Worm (Caenorhabditis elegans) whole organism, young adult: Measurements from ENCODE around the gene acs-14.

Experiments
- B0035.1 ChIP-seq: sonication (generic microtip); optimal IDR thresholded peaks from 2 replicates; lab custom pipeline; 2016; ENCODE audit warnings: missing genetic modification characterization, mild to moderate bottlenecking, missing compliant biosample characterization, missing genotype, missing genetic modification reagents
- D2030.7 ChIP-seq: fragments of 200-800 bp; sonication (Bioruptor generic); IDR thresholded peaks from 2 replicates; pipeline ENCODE4 v1.3.6; 2022; ENCODE audit warnings: missing genetic modification reagents, missing genetic modification characterization, missing compliant biosample characterization
- F33H1.4 ChIP-seq: fragments of 200-800 bp; sonication (Bioruptor generic); IDR thresholded peaks from 2 replicates; pipeline ENCODE4 v1.3.6; 2022; ENCODE audit warnings: missing genetic modification reagents, missing genetic modification characterization, missing compliant biosample characterization
- F39B2.1 ChIP-seq: fragments of 200-800 bp; sonication (Bioruptor generic); IDR thresholded peaks from 2 replicates; pipeline ENCODE4 v1.3.6; 2022; ENCODE audit warnings: missing genetic modification reagents, missing genetic modification characterization, missing compliant biosample characterization
- T26A5.8 ChIP-seq: sonication (generic microtip); optimal IDR thresholded peaks from 2 replicates; lab custom pipeline; 2016; ENCODE audit warnings: missing genetic modification characterization, missing compliant biosample characterization
- Y56A3A.18 ChIP-seq: fragments of 200-800 bp; sonication (Bioruptor generic); IDR thresholded peaks from 2 replicates; pipeline ENCODE4 v1.3.6; 2022; ENCODE audit warnings: missing genetic modification reagents, missing genetic modification characterization, missing compliant biosample characterization
- Y79H2A.3 ChIP-seq: fragments of 200-800 bp; sonication (Bioruptor generic); conservative IDR thresholded peaks from 2 replicates; pipeline ENCODE4 v1.3.6; 2022; ENCODE audit warnings: missing genetic modification reagents, missing genetic modification characterization, missing compliant biosample characterization
- Y95B8A.8 ChIP-seq: fragments of 200-800 bp; sonication (Bioruptor generic); IDR thresholded peaks from 2 replicates; pipeline ENCODE4 v1.3.6; 2022; ENCODE audit warnings: missing genetic modification reagents, missing genetic modification characterization, missing compliant biosample characterization
- ama-1 ChIP-seq, 3 experiments: fragments of 150-350 bp in 1 of 3; sonication (generic microtip) in 2 of 3; optimal IDR thresholded peaks; 2 replicates each; lab custom pipeline; 2014 to 2018; ENCODE audit warnings: missing biosample characterization in 2 of 3, missing genetic modification characterization in 2 of 3, missing genetic modification reagents in 2 of 3
- aptf-2 ChIP-seq: fragments of 200-800 bp; sonication (Bioruptor generic); conservative IDR thresholded peaks from 2 replicates; pipeline ENCODE4 v1.3.6; 2022; ENCODE audit warnings: missing genetic modification reagents, missing genetic modification characterization, missing compliant biosample characterization
- aptf-3 ChIP-seq: fragments of 200-800 bp; sonication (Bioruptor generic); IDR thresholded peaks from 2 replicates; pipeline ENCODE4 v1.3.6; 2022; ENCODE audit warnings: missing genetic modification characterization, missing compliant biosample characterization
- cebp-1 ChIP-seq, 2 experiments: fragments of 200-800 bp in 1 of 2; sonication (Bioruptor generic) in 1 of 2; sonication (generic microtip) in 1 of 2; IDR thresholded peaks in 1 of 2; optimal IDR thresholded peaks in 1 of 2; 2 replicates each; pipeline versions ENCODE4 v1.3.6 to Lab custom; 2017 to 2022; ENCODE audit warnings: missing compliant biosample characterization in 2 of 2, missing genetic modification characterization in 2 of 2, mild to moderate bottlenecking in 1 of 2, missing genetic modification reagents in 1 of 2, moderate library complexity in 1 of 2
- cebp-2 ChIP-seq: fragments of 200-800 bp; sonication (Bioruptor generic); IDR thresholded peaks from 2 replicates; pipeline ENCODE4 v1.3.6; 2022; ENCODE audit warnings: missing genetic modification characterization, missing compliant biosample characterization
- ceh-58 ChIP-seq: fragments of 200-800 bp; sonication (Bioruptor generic); IDR thresholded peaks from 2 replicates; pipeline ENCODE4 v1.3.6; 2022; ENCODE audit warnings: missing genetic modification characterization, missing compliant biosample characterization
- ceh-79 ChIP-seq: sonication (generic microtip); optimal IDR thresholded peaks from 2 replicates; lab custom pipeline; 2017; ENCODE audit warnings: mild to moderate bottlenecking, missing genetic modification characterization, missing compliant biosample characterization
- dpl-1 ChIP-seq: fragments of 150-350 bp; optimal IDR thresholded peaks from 2 replicates; lab custom pipeline; 2014; ENCODE audit warnings: missing biosample characterization, missing genetic modification reagents, missing genetic modification characterization
- efl-1 ChIP-seq: fragments of 150-350 bp; optimal IDR thresholded peaks from 2 replicates; lab custom pipeline; 2014; ENCODE audit warnings: missing biosample characterization, missing genetic modification reagents, missing genetic modification characterization
- egl-18 ChIP-seq: fragments of 200-800 bp; sonication (Bioruptor generic); IDR thresholded peaks from 2 replicates; pipeline ENCODE4 v1.3.6; 2022; ENCODE audit warnings: missing genetic modification reagents, missing genetic modification characterization, missing compliant biosample characterization
- gei-17 ChIP-seq: fragments of 200-800 bp; sonication (Bioruptor generic); optimal IDR thresholded peaks from 2 replicates; lab custom pipeline; 2018; ENCODE audit warnings: mild to moderate bottlenecking, missing genetic modification characterization, missing compliant biosample characterization
- him-1 ChIP-seq: sonication (generic microtip); optimal IDR thresholded peaks from 2 replicates; lab custom pipeline; 2016; ENCODE audit warnings: missing genotype, missing genetic modification reagents, missing genetic modification characterization, missing compliant biosample characterization
- hlh-12 ChIP-seq: sonication (generic microtip); optimal IDR thresholded peaks from 2 replicates; lab custom pipeline; 2016; ENCODE audit warnings: missing genetic modification characterization, missing compliant biosample characterization
- hlh-26 ChIP-seq: fragments of 200-800 bp; sonication (Bioruptor generic); conservative IDR thresholded peaks from 2 replicates; pipeline ENCODE4 v1.3.6; 2022; ENCODE audit warnings: missing genetic modification reagents, missing genetic modification characterization, missing compliant biosample characterization
- hmg-20 ChIP-seq: fragments of 200-800 bp; sonication (Bioruptor generic); IDR thresholded peaks from 2 replicates; pipeline ENCODE4 v1.3.6; 2022; ENCODE audit warnings: missing genetic modification reagents, missing genetic modification characterization, missing compliant biosample characterization
- hrde-1 ChIP-seq: sonication (generic microtip); optimal IDR thresholded peaks from 2 replicates; lab custom pipeline; 2016; ENCODE audit warnings: missing genetic modification characterization, mild to moderate bottlenecking, missing compliant biosample characterization, moderate library complexity, missing genotype, missing genetic modification reagents, borderline replicate concordance
- let-526 ChIP-seq: fragments of 200-800 bp; sonication (Bioruptor generic); IDR thresholded peaks from 2 replicates; pipeline ENCODE4 v1.3.6; 2022; ENCODE audit warnings: missing genetic modification reagents, missing genetic modification characterization, missing compliant biosample characterization
- lin-35 ChIP-seq, 3 experiments: fragments of 150-350 bp in 2 of 3; sonication (generic microtip) in 1 of 3; optimal IDR thresholded peaks; 2 replicates each; lab custom pipeline; 2014 to 2018; ENCODE audit warnings: missing biosample characterization in 3 of 3, missing genetic modification characterization in 3 of 3, missing genetic modification reagents in 3 of 3
- madf-10 ChIP-seq: sonication (generic microtip); optimal IDR thresholded peaks from 2 replicates; lab custom pipeline; 2016; ENCODE audit warnings: mild to moderate bottlenecking, missing genetic modification characterization, missing compliant biosample characterization
- madf-3 ChIP-seq: fragments of 200-800 bp; sonication (Bioruptor generic); IDR thresholded peaks from 2 replicates; pipeline ENCODE4 v1.3.6; 2022; ENCODE audit warnings: missing genetic modification reagents, missing genetic modification characterization, missing compliant biosample characterization
- nfya-1 ChIP-seq: sonication (generic microtip); optimal IDR thresholded peaks from 2 replicates; lab custom pipeline; 2017; ENCODE audit warnings: antibody characterized with exemption, missing compliant biosample characterization, missing genetic modification characterization, borderline replicate concordance; ENCODE audit not compliant: insufficient read depth
- nfya-2 ChIP-seq: fragments of 200-800 bp; sonication (Bioruptor generic); IDR thresholded peaks from 2 replicates; pipeline ENCODE4 v1.3.6; 2022; ENCODE audit warnings: missing genetic modification reagents, missing genetic modification characterization, missing compliant biosample characterization
- nfyb-1 ChIP-seq: fragments of 200-800 bp; sonication (Bioruptor generic); IDR thresholded peaks from 2 replicates; pipeline ENCODE4 v1.3.6; 2022; ENCODE audit warnings: missing genetic modification reagents, missing genetic modification characterization, missing compliant biosample characterization
- nhr-120 ChIP-seq: fragments of 200-800 bp; sonication (Bioruptor generic); IDR thresholded peaks from 2 replicates; pipeline ENCODE4 v1.3.6; 2022; ENCODE audit warnings: missing genetic modification characterization, missing compliant biosample characterization
- nhr-80 ChIP-seq: sonication (generic microtip); optimal IDR thresholded peaks from 2 replicates; lab custom pipeline; 2016; ENCODE audit warnings: missing genetic modification characterization, missing compliant biosample characterization
- nhr-90 ChIP-seq: sonication (generic microtip); optimal IDR thresholded peaks from 2 replicates; lab custom pipeline; 2016; ENCODE audit warnings: missing genotype, mild to moderate bottlenecking, missing genetic modification characterization, missing compliant biosample characterization
- rec-8 ChIP-seq, 2 experiments: sonication (generic microtip); optimal IDR thresholded peaks; 2 replicates each; lab custom pipeline; 2016; ENCODE audit warnings: mild to moderate bottlenecking in 2 of 2, missing genetic modification characterization in 2 of 2, missing genetic modification reagents in 2 of 2, missing genotype in 2 of 2, missing biosample characterization in 1 of 2, missing compliant biosample characterization in 1 of 2, moderate library complexity in 1 of 2
- repo-1 ChIP-seq: sonication (generic microtip); optimal IDR thresholded peaks from 2 replicates; lab custom pipeline; 2017; ENCODE audit warnings: mild to moderate bottlenecking, missing genetic modification characterization, missing compliant biosample characterization
- snpc-1.1 ChIP-seq: sonication (generic microtip); optimal IDR thresholded peaks from 2 replicates; lab custom pipeline; 2017; ENCODE audit warnings: missing genetic modification characterization, mild to moderate bottlenecking, missing compliant biosample characterization, antibody characterized with exemption, moderate library complexity, missing genotype, missing genetic modification reagents; ENCODE audit not compliant: insufficient read depth
- snpc-1.3 ChIP-seq: sonication (generic microtip); optimal IDR thresholded peaks from 2 replicates; lab custom pipeline; 2017; ENCODE audit warnings: missing genetic modification characterization, mild to moderate bottlenecking, missing compliant biosample characterization, antibody characterized with exemption, moderate library complexity, missing genotype, missing genetic modification reagents; ENCODE audit not compliant: insufficient read depth
- snpc-3.4 ChIP-seq: sonication (generic microtip); optimal IDR thresholded peaks from 2 replicates; lab custom pipeline; 2017; ENCODE audit warnings: missing genetic modification characterization, mild to moderate bottlenecking, missing compliant biosample characterization, antibody characterized with exemption, moderate library complexity, missing genotype, missing genetic modification reagents
- snpc-4 ChIP-seq, 5 experiments: fragments of 150-350 bp in 1 of 5; sonication (generic microtip) in 4 of 5; optimal IDR thresholded peaks; 2 replicates each; lab custom pipeline; 2014 to 2018; ENCODE audit warnings: missing genetic modification characterization in 5 of 5, missing biosample characterization in 3 of 5, antibody characterized with exemption in 2 of 5, mild to moderate bottlenecking in 2 of 5, missing compliant biosample characterization in 2 of 5, missing genotype in 2 of 5, moderate library complexity in 2 of 5, missing genetic modification reagents in 1 of 5
- xnd-1 ChIP-seq: sonication (generic microtip); optimal IDR thresholded peaks from 2 replicates; lab custom pipeline; 2016; ENCODE audit warnings: missing genotype, missing genetic modification reagents, missing genetic modification characterization, missing compliant biosample characterization
- zim-3 ChIP-seq: sonication (generic microtip); optimal IDR thresholded peaks from 2 replicates; lab custom pipeline; 2017; ENCODE audit warnings: mild to moderate bottlenecking, missing genetic modification characterization, moderate library complexity, missing compliant biosample characterization
- ztf-22 ChIP-seq: fragments of 200-800 bp; sonication (Bioruptor generic); optimal IDR thresholded peaks from 2 replicates; lab custom pipeline; 2018; ENCODE audit warnings: mild to moderate bottlenecking, missing genetic modification characterization, moderate library complexity, missing compliant biosample characterization
- ztf-6 ChIP-seq: fragments of 200-800 bp; sonication (Bioruptor generic); IDR thresholded peaks from 2 replicates; pipeline ENCODE4 v1.3.6; 2022; ENCODE audit warnings: missing genetic modification reagents, missing genetic modification characterization, missing compliant biosample characterization

The acs-14 gene

DNA sequence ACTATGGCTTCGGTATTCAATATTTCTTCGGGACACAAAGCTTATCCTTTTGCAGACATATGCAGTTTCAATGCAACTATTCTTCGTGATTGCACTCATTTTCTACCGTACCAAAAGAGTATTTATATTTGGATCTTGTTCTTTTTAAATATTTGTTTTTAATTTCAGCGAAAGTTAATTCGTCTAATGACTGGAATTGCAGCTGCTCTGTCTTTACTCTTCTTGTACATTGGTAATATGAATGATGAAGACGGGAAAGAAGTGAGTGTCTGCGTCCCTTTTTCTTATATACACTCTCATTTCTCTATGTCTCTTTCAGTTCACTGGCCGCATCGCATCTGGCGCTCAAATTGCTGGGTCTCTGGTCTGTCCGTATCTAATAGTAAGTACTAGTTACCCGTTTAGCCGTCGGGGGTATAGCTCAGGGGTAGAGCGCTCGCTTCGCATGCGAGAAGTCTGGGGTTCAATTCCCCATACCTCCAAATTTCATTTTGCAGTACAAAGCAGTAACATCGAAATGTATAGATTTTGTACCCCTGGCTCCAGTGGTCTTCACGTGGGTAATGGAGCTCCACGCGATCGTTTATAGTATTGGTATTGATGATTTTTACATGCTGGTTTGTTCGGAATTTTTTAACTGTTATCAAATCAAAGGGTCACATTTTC, 4.6 kb upstream of the acs-14 start (continued):
- TF ChIP-seq him-1 (tag; lab: Kevin White, UChicago), result peak; percentile 88
- TF ChIP-seq aptf-3 (GFP tag; lab: Robert Waterston, UW), result 0 out of 2 replicates have a peak, but pooled peaks have one; percentile 77
- peak; percentile 72; the same call in 1 of the 2 replicates for TF ChIP-seq hmg-20 (GFP tag; lab: Robert Waterston, UW)
- TF ChIP-seq ceh-58 (GFP tag; lab: Robert Waterston, UW), result 0 out of 2 replicates have a peak, but pooled peaks have one; percentile 36
- peak; percentile 82 for TF ChIP-seq snpc-4 (GFP tag; optimal IDR thresholded peaks at IDR 0.05; lab: Kevin White, UChicago)
- TF ChIP-seq snpc-4 (tag; optimal IDR thresholded peaks at IDR 0.05; lab: Kevin White, UChicago), result peak; percentile 89 to 95 (median 92)
- no peak for TF ChIP-seq Y95B8A.8
- peak; percentile 74 for TF ChIP-seq repo-1 (tag; lab: Kevin White, UChicago)
- no peak for TF ChIP-seq aptf-2 (GFP tag; lab: Robert Waterston, UW)
- peak; percentile 74; the same call in 1 of the 2 replicates for TF ChIP-seq let-526 (GFP tag; lab: Robert Waterston, UW)
- peak; percentile 55 for TF ChIP-seq ceh-79 (tag; lab: Kevin White, UChicago)
- TF ChIP-seq nfya-2 (GFP tag; lab: Robert Waterston, UW), result no peak
- TF ChIP-seq cebp-1 (GFP tag; IDR thresholded peaks at IDR 0.05; lab: Robert Waterston, UW), result no peak
- TF ChIP-seq cebp-1 (tag; optimal IDR thresholded peaks at IDR 0.05; lab: Kevin White, UChicago), result no peak
- no peak for TF ChIP-seq ztf-6 (GFP tag; lab: Robert Waterston, UW)
- TF ChIP-seq nfya-1 (tag; lab: Kevin White, UChicago), result no peak
- peak; percentile 94 for TF ChIP-seq Y56A3A.18 (GFP tag; lab: Robert Waterston, UW)
- no peak for TF ChIP-seq Y79H2A.3 (GFP tag; lab: Robert Waterston, UW)
- TF ChIP-seq nhr-80 (tag; lab: Kevin White, UChicago), result no peak
- no peak for TF ChIP-seq B0035.1 (tag; lab: Kevin White, UChicago)
- peak; percentile 67 for TF ChIP-seq snpc-1.3
- TF ChIP-seq lin-35 (GFP tag; optimal IDR thresholded peaks at IDR 0.05; lab: Kevin White, UChicago), result peak in 1 of 3 experiments; percentile 53
- peak; percentile 24 for TF ChIP-seq gei-17 (GFP tag; lab: Kevin White, UChicago)
- TF ChIP-seq T26A5.8, result peak; percentile 46
- TF ChIP-seq snpc-3.4, result peak; percentile 73
- TF ChIP-seq hrde-1, result peak; percentile 13
- peak; percentile 42 for TF ChIP-seq D2030.7
- TF ChIP-seq ama-1 (optimal IDR thresholded peaks at IDR 0.05; lab: Kevin White, UChicago), result no peak
- peak in 1 of 2 experiments; percentile 85 for TF ChIP-seq ama-1 (GFP tag; optimal IDR thresholded peaks at IDR 0.05; lab: Kevin White, UChicago)
- peak; percentile 83; the same call in 1 of the 2 replicates for TF ChIP-seq egl-18
- TF ChIP-seq ztf-22 (GFP tag; lab: Kevin White, UChicago), result no peak
- no peak for TF ChIP-seq hlh-12 (tag; lab: Kevin White, UChicago)
- TF ChIP-seq nhr-90, result peak; percentile 58
- peak; percentile 92 for TF ChIP-seq zim-3 (tag; lab: Kevin White, UChicago)
- no peak for TF ChIP-seq madf-3 (GFP tag; lab: Robert Waterston, UW)
- no peak for TF ChIP-seq dpl-1 (GFP tag; lab: Kevin White, UChicago)
- no peak for TF ChIP-seq F39B2.1 (GFP tag; lab: Robert Waterston, UW)
- TF ChIP-seq hlh-26 (GFP tag; lab: Robert Waterston, UW), result no peak
- no peak for TF ChIP-seq efl-1 (GFP tag; lab: Kevin White, UChicago)
- no peak for TF ChIP-seq xnd-1 (tag; lab: Kevin White, UChicago)
- peak; percentile 41 for TF ChIP-seq madf-10 (tag; lab: Kevin White, UChicago)
- TF ChIP-seq nfyb-1, result peak; percentile 89
- 0 out of 2 replicates have a peak, but pooled peaks have one; percentile 11 for TF ChIP-seq F33H1.4 (GFP tag; lab: Robert Waterston, UW)
- peak; percentile 92; the same call in 1 of the 2 replicates for TF ChIP-seq nhr-120 (GFP tag; lab: Robert Waterston, UW)
- TF ChIP-seq cebp-2 (GFP tag; lab: Robert Waterston, UW), result peak; percentile 83; the same call in 1 of the 2 replicates
- peak; percentile 22 to 82 for TF ChIP-seq rec-8 (tag; optimal IDR thresholded peaks at IDR 0.05; lab: Kevin White, UChicago)
- peak; percentile 88 for TF ChIP-seq snpc-1.1
